Worm (Caenorhabditis elegans): ENCODE measurements around the gene F23H12.10.

Gene F23H12.10

ce11 chrV:12410416-12411001, 36.4 kb upstream of the F23H12.10 start, which contains the start of gene hrg-2:
Gene hrg-2 (minus strand): TSS chrV:12410513.
- TF ChIP-seq ztf-23 (GFP tag; IDR thresholded peaks at IDR 0.05) (no peak), flt-1 (GFP tag; IDR thresholded peaks at IDR 0.05) (no peak), tab-1 (GFP tag; IDR thresholded peaks at IDR 0.05) (no peak), ref-1 (GFP tag; conservative IDR thresholded peaks at IDR 0.05) (no peak), med-1 (GFP tag; optimal IDR thresholded peaks at IDR 0.05; ENCODE audit: insufficient read depth) (no peak), T22C8.4 (GFP tag; IDR thresholded peaks at IDR 0.05) (no peak), ztf-29 (GFP tag; IDR thresholded peaks at IDR 0.05) (no peak), klf-2 (GFP tag; conservative IDR thresholded peaks at IDR 0.05) (no peak), cog-1 (tag; optimal IDR thresholded peaks at IDR 0.05) (no peak)

- TF ChIP-seq ref-1 (GFP tag; conservative IDR thresholded peaks at IDR 0.05) = no peak
- TF ChIP-seq ztf-23 (GFP tag; IDR thresholded peaks at IDR 0.05) = no peak
- no peak for TF ChIP-seq med-1 (GFP tag; optimal IDR thresholded peaks at IDR 0.05; ENCODE audit: insufficient read depth)
- no peak for TF ChIP-seq flt-1 (GFP tag; IDR thresholded peaks at IDR 0.05)
- no peak for TF ChIP-seq klf-2 (GFP tag; conservative IDR thresholded peaks at IDR 0.05)
- TF ChIP-seq tab-1 (GFP tag; IDR thresholded peaks at IDR 0.05) = no peak
- TF ChIP-seq ztf-29 (GFP tag; IDR thresholded peaks at IDR 0.05) = no peak
- TF ChIP-seq T22C8.4 (GFP tag; IDR thresholded peaks at IDR 0.05) = no peak
- TF ChIP-seq cog-1 (tag; optimal IDR thresholded peaks at IDR 0.05) = no peak
Observed at ce11 chrV:12408996-12409395, 34.9 kb upstream of the F23H12.10 start.

- TF ChIP-seq ref-1 (GFP tag; conservative IDR thresholded peaks at IDR 0.05) (no peak), med-1 (GFP tag; optimal IDR thresholded peaks at IDR 0.05; ENCODE audit: insufficient read depth) (no peak), ztf-23 (GFP tag; IDR thresholded peaks at IDR 0.05) (no peak), klf-2 (GFP tag; conservative IDR thresholded peaks at IDR 0.05) (no peak), flt-1 (GFP tag; IDR thresholded peaks at IDR 0.05) (no peak), cog-1 (tag; optimal IDR thresholded peaks at IDR 0.05) (no peak), tab-1 (GFP tag; IDR thresholded peaks at IDR 0.05) (no peak), T22C8.4 (GFP tag; IDR thresholded peaks at IDR 0.05) (no peak), ztf-29 (GFP tag; IDR thresholded peaks at IDR 0.05) (no peak)
Observed at ce11 chrV:12408525-12408924, 34.5 kb upstream of the F23H12.10 start, which contains the start of gene cdr-4. Gene cdr-4 (minus strand): TSS chrV:12408625.

ce11 chrV:12406514-12406913, 32.5 kb upstream of the F23H12.10 start:
- TF ChIP-seq med-1 (GFP tag; optimal IDR thresholded peaks at IDR 0.05; ENCODE audit: insufficient read depth) = no peak
- 0 out of 2 replicates have a peak, but pooled peaks have one; percentile 14 for TF ChIP-seq klf-2 (GFP tag; conservative IDR thresholded peaks at IDR 0.05)

- TF ChIP-seq tab-1 (GFP tag; IDR thresholded peaks at IDR 0.05) = no peak
- no peak for TF ChIP-seq klf-2 (GFP tag; conservative IDR thresholded peaks at IDR 0.05)
- no peak for TF ChIP-seq ztf-23 (GFP tag; IDR thresholded peaks at IDR 0.05)
- no peak for TF ChIP-seq cog-1 (tag; optimal IDR thresholded peaks at IDR 0.05)
- TF ChIP-seq T22C8.4 (GFP tag; IDR thresholded peaks at IDR 0.05) = no peak
- no peak for TF ChIP-seq med-1 (GFP tag; optimal IDR thresholded peaks at IDR 0.05; ENCODE audit: insufficient read depth)
- no peak for TF ChIP-seq flt-1 (GFP tag; IDR thresholded peaks at IDR 0.05)
- no peak for TF ChIP-seq ref-1 (GFP tag; conservative IDR thresholded peaks at IDR 0.05)
- TF ChIP-seq ztf-29 (GFP tag; IDR thresholded peaks at IDR 0.05) = no peak
Observed at ce11 chrV:12405929-12406328, 31.9 kb upstream of the F23H12.10 start, which contains the start of gene K01D12.10. Gene K01D12.10 (plus strand): TSS chrV:12406229.

ce11 chrV:12404544-12404943, 30.5 kb upstream of the F23H12.10 start, which contains the start of gene K01D12.9:
Gene K01D12.9 (minus strand): TSS chrV:12404644.
- TF ChIP-seq cog-1 (tag; optimal IDR thresholded peaks at IDR 0.05) = no peak
- no peak for TF ChIP-seq T22C8.4 (GFP tag; IDR thresholded peaks at IDR 0.05)
- TF ChIP-seq ref-1 (GFP tag; conservative IDR thresholded peaks at IDR 0.05) = no peak
- TF ChIP-seq klf-2 (GFP tag; conservative IDR thresholded peaks at IDR 0.05) = no peak

- no peak for TF ChIP-seq tab-1 (GFP tag; IDR thresholded peaks at IDR 0.05)
- no peak for TF ChIP-seq cog-1 (tag; optimal IDR thresholded peaks at IDR 0.05)
- no peak for TF ChIP-seq ref-1 (GFP tag; conservative IDR thresholded peaks at IDR 0.05)
- TF ChIP-seq T22C8.4 (GFP tag; IDR thresholded peaks at IDR 0.05) = no peak
- no peak for TF ChIP-seq flt-1 (GFP tag; IDR thresholded peaks at IDR 0.05)
- TF ChIP-seq klf-2 (GFP tag; conservative IDR thresholded peaks at IDR 0.05) = no peak
- no peak for TF ChIP-seq ztf-29 (GFP tag; IDR thresholded peaks at IDR 0.05)
- no peak for TF ChIP-seq med-1 (GFP tag; optimal IDR thresholded peaks at IDR 0.05; ENCODE audit: insufficient read depth)
- TF ChIP-seq ztf-23 (GFP tag; IDR thresholded peaks at IDR 0.05) = no peak
Observed at ce11 chrV:12402355-12402754, 28.3 kb upstream of the F23H12.10 start, which contains the start of gene K01D12.8. Gene K01D12.8 (plus strand): TSS chrV:12402655.

- TF ChIP-seq ztf-29 (GFP tag; IDR thresholded peaks at IDR 0.05) (no peak), cog-1 (tag; optimal IDR thresholded peaks at IDR 0.05) (no peak), klf-2 (GFP tag; conservative IDR thresholded peaks at IDR 0.05) (no peak), tab-1 (GFP tag; IDR thresholded peaks at IDR 0.05) (no peak), ztf-23 (GFP tag; IDR thresholded peaks at IDR 0.05) (no peak), med-1 (GFP tag; optimal IDR thresholded peaks at IDR 0.05; ENCODE audit: insufficient read depth) (no peak), T22C8.4 (GFP tag; IDR thresholded peaks at IDR 0.05) (no peak), flt-1 (GFP tag; IDR thresholded peaks at IDR 0.05) (no peak), ref-1 (GFP tag; conservative IDR thresholded peaks at IDR 0.05) (no peak)
Observed at ce11 chrV:12401383-12401782, 27.3 kb upstream of the F23H12.10 start, which contains the start of gene K01D12.7. Gene K01D12.7 (minus strand): TSS chrV:12401483.

ce11 chrV:12400677-12401236, 26.7 kb upstream of the F23H12.10 start, which contains the start of the genes K01D12.20 and miga-1:
Gene K01D12.20 (minus strand): TSS chrV:12400814.
Gene miga-1 (minus strand): TSS chrV:12400859.
- no peak for TF ChIP-seq T22C8.4 (GFP tag; IDR thresholded peaks at IDR 0.05)
- no peak for TF ChIP-seq med-1 (GFP tag; optimal IDR thresholded peaks at IDR 0.05; ENCODE audit: insufficient read depth)
- TF ChIP-seq tab-1 (GFP tag; IDR thresholded peaks at IDR 0.05) = no peak
- TF ChIP-seq cog-1 (tag; optimal IDR thresholded peaks at IDR 0.05) = no peak
